Worm (Caenorhabditis elegans): ENCODE results near the gene slc-25A32.

ce11 chrII:8321244-8321643, 45.1 kb downstream of the slc-25A32 start, which contains the start of gene shw-1:
- TF ChIP-seq ets-4 (GFP tag; optimal IDR thresholded peaks at IDR 0.05) (no peak), let-526 (GFP tag; IDR thresholded peaks at IDR 0.05) (no peak), gei-17 (GFP tag; optimal IDR thresholded peaks at IDR 0.05) (no peak)

Data from whole organism, young adult.